Worm (Caenorhabditis elegans) whole organism, young adult: ENCODE results near the gene anp-1.

ENCODE experiments used
- B0261.1 ChIP-seq: sonication (generic microtip); optimal IDR thresholded peaks from 2 replicates; lab custom pipeline; 2016; ENCODE audit warnings: mild to moderate bottlenecking, missing genetic modification characterization, moderate library complexity, missing compliant biosample characterization
- B0336.3 ChIP-seq: fragments of 200-800 bp; sonication (Bioruptor generic); IDR thresholded peaks from 2 replicates; pipeline ENCODE4 v1.3.6; 2022; ENCODE audit warnings: missing genetic modification characterization, missing compliant biosample characterization
- C06A6.2 ChIP-seq: fragments of 200-800 bp; sonication (Bioruptor generic); conservative IDR thresholded peaks from 2 replicates; pipeline ENCODE4 v1.3.6; 2022; ENCODE audit warnings: missing genetic modification characterization, missing compliant biosample characterization
- C17E4.6 ChIP-seq: fragments of 200-800 bp; sonication (Bioruptor generic); IDR thresholded peaks from 2 replicates; pipeline ENCODE4 v1.3.6; 2022; ENCODE audit warnings: missing genetic modification reagents, missing genetic modification characterization, missing compliant biosample characterization
- F10E7.11 ChIP-seq: sonication (generic microtip); optimal IDR thresholded peaks from 2 replicates; lab custom pipeline; 2017; ENCODE audit warnings: mild to moderate bottlenecking, missing genetic modification characterization, moderate library complexity, missing compliant biosample characterization
- F23B12.7 ChIP-seq: sonication (generic microtip); optimal IDR thresholded peaks from 2 replicates; lab custom pipeline; 2017; ENCODE audit warnings: missing genetic modification characterization, mild to moderate bottlenecking, missing compliant biosample characterization, antibody characterized with exemption, moderate library complexity; ENCODE audit not compliant: insufficient read depth
- F37B4.10 ChIP-seq: fragments of 200-800 bp; sonication (Bioruptor generic); IDR thresholded peaks from 2 replicates; pipeline ENCODE4 v1.3.6; 2022; ENCODE audit warnings: missing genetic modification characterization, missing compliant biosample characterization
- F49E8.2 ChIP-seq: sonication (generic microtip); optimal IDR thresholded peaks from 3 replicates; lab custom pipeline; 2017; ENCODE audit warnings: missing genetic modification characterization, mild to moderate bottlenecking, missing compliant biosample characterization, antibody characterized with exemption, moderate library complexity; ENCODE audit not compliant: insufficient read depth
- F52B5.7 ChIP-seq: sonication (generic microtip); optimal IDR thresholded peaks from 2 replicates; lab custom pipeline; 2016; ENCODE audit warnings: mild to moderate bottlenecking, missing genetic modification characterization, missing compliant biosample characterization
- F57C9.4 ChIP-seq: sonication (generic microtip); optimal IDR thresholded peaks from 2 replicates; lab custom pipeline; 2017; ENCODE audit warnings: mild to moderate bottlenecking, missing genetic modification characterization, missing compliant biosample characterization
- T07F8.4 ChIP-seq: sonication (generic microtip); optimal IDR thresholded peaks from 2 replicates; lab custom pipeline; 2016; ENCODE audit warnings: mild to moderate bottlenecking, missing genetic modification characterization, moderate library complexity, missing compliant biosample characterization
- T26A5.8 ChIP-seq: sonication (generic microtip); optimal IDR thresholded peaks from 2 replicates; lab custom pipeline; 2016; ENCODE audit warnings: missing genetic modification characterization, missing compliant biosample characterization
- Y53G8AR.9 ChIP-seq: fragments of 200-800 bp; sonication (Bioruptor generic); conservative IDR thresholded peaks from 2 replicates; pipeline ENCODE4 v1.3.6; 2022; ENCODE audit warnings: missing genetic modification reagents, missing genetic modification characterization, missing compliant biosample characterization
- Y79H2A.3 ChIP-seq: fragments of 200-800 bp; sonication (Bioruptor generic); conservative IDR thresholded peaks from 2 replicates; pipeline ENCODE4 v1.3.6; 2022; ENCODE audit warnings: missing genetic modification reagents, missing genetic modification characterization, missing compliant biosample characterization
- aptf-2 ChIP-seq: fragments of 200-800 bp; sonication (Bioruptor generic); conservative IDR thresholded peaks from 2 replicates; pipeline ENCODE4 v1.3.6; 2022; ENCODE audit warnings: missing genetic modification reagents, missing genetic modification characterization, missing compliant biosample characterization
- athp-1 ChIP-seq: sonication (generic microtip); optimal IDR thresholded peaks from 2 replicates; lab custom pipeline; 2017; ENCODE audit warnings: mild to moderate bottlenecking, missing genetic modification characterization, missing compliant biosample characterization
- bed-2 ChIP-seq: fragments of 200-800 bp; sonication (Bioruptor generic); IDR thresholded peaks from 2 replicates; pipeline ENCODE4 v1.3.6; 2022; ENCODE audit warnings: missing genetic modification reagents, missing genetic modification characterization, missing compliant biosample characterization
- chd-7 ChIP-seq: sonication (generic microtip); optimal IDR thresholded peaks from 2 replicates; lab custom pipeline; 2016; ENCODE audit warnings: mild to moderate bottlenecking, missing genetic modification characterization, moderate library complexity, missing compliant biosample characterization
- dox-1 ChIP-seq: fragments of 200-800 bp; sonication (Bioruptor generic); IDR thresholded peaks from 2 replicates; pipeline ENCODE4 v1.3.6; 2022; ENCODE audit warnings: missing genetic modification reagents, missing genetic modification characterization, missing compliant biosample characterization
- egl-18 ChIP-seq: fragments of 200-800 bp; sonication (Bioruptor generic); IDR thresholded peaks from 2 replicates; pipeline ENCODE4 v1.3.6; 2022; ENCODE audit warnings: missing genetic modification reagents, missing genetic modification characterization, missing compliant biosample characterization
- egl-44 ChIP-seq: fragments of 200-800 bp; sonication (Bioruptor generic); IDR thresholded peaks from 2 replicates; pipeline ENCODE4 v1.3.6; 2022; ENCODE audit warnings: missing genetic modification reagents, missing genetic modification characterization, missing compliant biosample characterization
- egrh-3 ChIP-seq: fragments of 200-800 bp; sonication (Bioruptor generic); IDR thresholded peaks from 2 replicates; pipeline ENCODE4 v1.3.6; 2022; ENCODE audit warnings: missing genetic modification reagents, missing genetic modification characterization, missing compliant biosample characterization
- ekl-4 ChIP-seq: fragments of 200-800 bp; sonication (Bioruptor generic); IDR thresholded peaks from 2 replicates; pipeline ENCODE4 v1.3.6; 2022; ENCODE audit warnings: missing genetic modification reagents, missing genetic modification characterization, missing compliant biosample characterization
- fkh-3 ChIP-seq: sonication (generic microtip); optimal IDR thresholded peaks from 2 replicates; lab custom pipeline; 2016; ENCODE audit warnings: mild to moderate bottlenecking, missing genetic modification characterization, missing compliant biosample characterization
- gei-17 ChIP-seq: fragments of 200-800 bp; sonication (Bioruptor generic); optimal IDR thresholded peaks from 2 replicates; lab custom pipeline; 2018; ENCODE audit warnings: mild to moderate bottlenecking, missing genetic modification characterization, missing compliant biosample characterization
- hlh-12 ChIP-seq: sonication (generic microtip); optimal IDR thresholded peaks from 2 replicates; lab custom pipeline; 2016; ENCODE audit warnings: missing genetic modification characterization, missing compliant biosample characterization
- hmg-1.2 ChIP-seq: fragments of 200-800 bp; sonication (Bioruptor generic); IDR thresholded peaks from 2 replicates; pipeline ENCODE4 v1.3.6; 2022; ENCODE audit warnings: missing genetic modification reagents, missing genetic modification characterization, missing compliant biosample characterization
- hsf-1 ChIP-seq: fragments of 200-800 bp; sonication (Bioruptor generic); IDR thresholded peaks from 2 replicates; pipeline ENCODE4 v1.3.6; 2022; ENCODE audit warnings: missing genetic modification reagents, missing genetic modification characterization, missing compliant biosample characterization
- let-607 ChIP-seq, 2 experiments: fragments of 200-800 bp in 1 of 2; sonication (Bioruptor generic) in 1 of 2; sonication (generic microtip) in 1 of 2; optimal IDR thresholded peaks; 2 replicates each; lab custom pipeline; 2016 to 2018; ENCODE audit warnings: mild to moderate bottlenecking in 2 of 2, missing compliant biosample characterization in 2 of 2, missing genetic modification characterization in 2 of 2, moderate library complexity in 2 of 2, missing genotype in 1 of 2
- lin-26 ChIP-seq: fragments of 200-800 bp; sonication (Bioruptor generic); IDR thresholded peaks from 2 replicates; pipeline ENCODE4 v1.3.6; 2022; ENCODE audit warnings: missing genetic modification reagents, missing genetic modification characterization, missing compliant biosample characterization
- lir-1 ChIP-seq: fragments of 200-800 bp; sonication (Bioruptor generic); conservative IDR thresholded peaks from 2 replicates; pipeline ENCODE4 v1.3.6; 2022; ENCODE audit warnings: missing genetic modification reagents, missing genetic modification characterization, missing compliant biosample characterization
- madf-6 ChIP-seq: fragments of 200-800 bp; sonication (Bioruptor generic); IDR thresholded peaks from 2 replicates; pipeline ENCODE4 v1.3.6; 2022; ENCODE audit warnings: missing genetic modification reagents, missing genetic modification characterization, missing compliant biosample characterization
- madf-8 ChIP-seq: fragments of 200-800 bp; sonication (Bioruptor generic); conservative IDR thresholded peaks from 2 replicates; pipeline ENCODE4 v1.3.6; 2022; ENCODE audit warnings: missing genetic modification reagents, missing genetic modification characterization, missing compliant biosample characterization
- mcd-1 ChIP-seq: fragments of 200-800 bp; sonication (Bioruptor generic); IDR thresholded peaks from 2 replicates; pipeline ENCODE4 v1.3.6; 2022; ENCODE audit warnings: missing genetic modification reagents, missing genetic modification characterization, missing compliant biosample characterization
- nfya-1 ChIP-seq: sonication (generic microtip); optimal IDR thresholded peaks from 2 replicates; lab custom pipeline; 2017; ENCODE audit warnings: antibody characterized with exemption, missing compliant biosample characterization, missing genetic modification characterization, borderline replicate concordance; ENCODE audit not compliant: insufficient read depth
- nfyb-1 ChIP-seq: fragments of 200-800 bp; sonication (Bioruptor generic); IDR thresholded peaks from 2 replicates; pipeline ENCODE4 v1.3.6; 2022; ENCODE audit warnings: missing genetic modification reagents, missing genetic modification characterization, missing compliant biosample characterization
- nhr-27 ChIP-seq: fragments of 200-800 bp; sonication (Bioruptor generic); optimal IDR thresholded peaks from 2 replicates; lab custom pipeline; 2018; ENCODE audit warnings: mild to moderate bottlenecking, missing genetic modification characterization, moderate library complexity, missing compliant biosample characterization
- nhr-80 ChIP-seq: sonication (generic microtip); optimal IDR thresholded peaks from 2 replicates; lab custom pipeline; 2016; ENCODE audit warnings: missing genetic modification characterization, missing compliant biosample characterization
- rcor-1 ChIP-seq: fragments of 200-800 bp; sonication (Bioruptor generic); IDR thresholded peaks from 2 replicates; pipeline ENCODE4 v1.3.6; 2022; ENCODE audit warnings: missing genetic modification reagents, missing genetic modification characterization, missing compliant biosample characterization
- rpc-1 ChIP-seq, 2 experiments: fragments of 150-350 bp in 1 of 2; sonication (generic microtip) in 1 of 2; optimal IDR thresholded peaks; 2 replicates each; lab custom pipeline; 2014 to 2018; ENCODE audit warnings: missing biosample characterization in 1 of 2, missing genetic modification characterization in 1 of 2, missing genetic modification reagents in 1 of 2, missing genotype in 1 of 2
- snpc-1.1 ChIP-seq: sonication (generic microtip); optimal IDR thresholded peaks from 2 replicates; lab custom pipeline; 2017; ENCODE audit warnings: missing genetic modification characterization, mild to moderate bottlenecking, missing compliant biosample characterization, antibody characterized with exemption, moderate library complexity, missing genotype, missing genetic modification reagents; ENCODE audit not compliant: insufficient read depth
- unc-62 ChIP-seq: fragments of 150-350 bp; optimal IDR thresholded peaks from 2 replicates; lab custom pipeline; 2014; ENCODE audit warnings: missing biosample characterization, missing genetic modification reagents, missing genetic modification characterization
- xnd-1 ChIP-seq: sonication (generic microtip); optimal IDR thresholded peaks from 2 replicates; lab custom pipeline; 2016; ENCODE audit warnings: missing genotype, missing genetic modification reagents, missing genetic modification characterization, missing compliant biosample characterization
- zfh-2 ChIP-seq: fragments of 200-800 bp; sonication (Bioruptor generic); conservative IDR thresholded peaks from 2 replicates; pipeline ENCODE4 v1.3.6; 2022; ENCODE audit warnings: missing genetic modification reagents, missing genetic modification characterization, missing compliant biosample characterization
- zim-3 ChIP-seq: sonication (generic microtip); optimal IDR thresholded peaks from 2 replicates; lab custom pipeline; 2017; ENCODE audit warnings: mild to moderate bottlenecking, missing genetic modification characterization, moderate library complexity, missing compliant biosample characterization
- ztf-25 ChIP-seq: fragments of 200-800 bp; sonication (Bioruptor generic); IDR thresholded peaks from 2 replicates; pipeline ENCODE4 v1.3.6; 2022; ENCODE audit warnings: missing genetic modification reagents, missing genetic modification characterization, missing compliant biosample characterization
- ztf-28 ChIP-seq: fragments of 200-800 bp; sonication (Bioruptor generic); IDR thresholded peaks from 2 replicates; pipeline ENCODE4 v1.3.6; 2022; ENCODE audit warnings: missing genetic modification reagents, missing genetic modification characterization, missing compliant biosample characterization
- ztf-3 ChIP-seq: fragments of 200-800 bp; sonication (Bioruptor generic); optimal IDR thresholded peaks from 2 replicates; lab custom pipeline; 2018; ENCODE audit warnings: mild to moderate bottlenecking, missing genetic modification characterization, missing compliant biosample characterization

The anp-1 gene

DNA sequence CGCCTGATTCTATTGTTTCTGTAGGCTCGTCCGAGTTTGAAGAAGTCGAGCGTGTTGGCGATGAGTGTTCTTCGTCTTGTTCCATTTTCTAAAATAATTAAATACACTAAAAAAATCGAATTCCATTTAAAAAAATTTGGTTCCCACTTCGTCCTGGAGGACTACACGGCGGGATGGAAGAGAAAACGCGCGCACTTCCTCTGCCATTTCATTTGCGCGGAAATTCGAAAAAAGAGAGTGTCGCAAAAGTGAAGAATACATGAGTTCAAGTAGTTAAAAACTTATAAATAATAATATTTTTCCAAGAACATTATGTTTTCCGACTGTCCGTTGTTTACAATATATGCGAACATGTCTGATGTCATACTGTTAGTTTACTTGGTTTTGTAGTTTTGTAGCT is 10.7 kb downstream of the anp-1 start, which contains the start of gene T07F10.3 (continued):
- TF ChIP-seq C17E4.6, result no peak
- 0 out of 2 replicates have a peak, but pooled peaks have one; percentile 69 for TF ChIP-seq aptf-2 (GFP tag; lab: Robert Waterston, UW)
- peak; percentile 80 for TF ChIP-seq lir-1 (GFP tag; lab: Robert Waterston, UW)
- no peak for TF ChIP-seq Y79H2A.3 (GFP tag; lab: Robert Waterston, UW)
- TF ChIP-seq dox-1 (GFP tag; lab: Robert Waterston, UW), result peak; percentile 90
- peak in 1 of 2 experiments; percentile 82 for TF ChIP-seq let-607 (tag; optimal IDR thresholded peaks at IDR 0.05; lab: Kevin White, UChicago)
- no peak for TF ChIP-seq nhr-80 (tag; lab: Kevin White, UChicago)
- peak; percentile 23 for TF ChIP-seq B0261.1
- TF ChIP-seq T07F8.4 (tag; lab: Kevin White, UChicago), result peak; percentile 56
- TF ChIP-seq egl-18, result no peak
- 0 out of 2 replicates have a peak, but pooled peaks have one; percentile 19 for TF ChIP-seq C06A6.2 (GFP tag; lab: Robert Waterston, UW)
- TF ChIP-seq B0336.3 (GFP tag; lab: Robert Waterston, UW), result 0 out of 2 replicates have a peak, but pooled peaks have one; percentile 46
- no peak for TF ChIP-seq nhr-27
- TF ChIP-seq hlh-12 (tag; lab: Kevin White, UChicago), result peak; percentile 9
- TF ChIP-seq chd-7 (tag; lab: Kevin White, UChicago), result peak; percentile 82
- no peak for TF ChIP-seq nfya-1 (tag; lab: Kevin White, UChicago)
- TF ChIP-seq F23B12.7 (tag; lab: Kevin White, UChicago), result peak; percentile 43
- no peak for TF ChIP-seq ztf-3
- TF ChIP-seq madf-6 (GFP tag; lab: Robert Waterston, UW), result peak; percentile 83
- TF ChIP-seq madf-8 (GFP tag; lab: Robert Waterston, UW), result peak; percentile 58
- TF ChIP-seq ekl-4 (GFP tag; lab: Robert Waterston, UW), result peak; percentile 80
- TF ChIP-seq rcor-1 (GFP tag; lab: Robert Waterston, UW), result peak; percentile 79
- TF ChIP-seq nfyb-1 (GFP tag; lab: Robert Waterston, UW), result 0 out of 2 replicates have a peak, but pooled peaks have one; percentile 60
- TF ChIP-seq ztf-25 (GFP tag; lab: Robert Waterston, UW), result peak; percentile 75
- no peak for TF ChIP-seq fkh-3 (tag; lab: Kevin White, UChicago)
- no peak for TF ChIP-seq egl-44
- peak; percentile 88 for TF ChIP-seq mcd-1 (GFP tag; lab: Robert Waterston, UW)
- TF ChIP-seq hmg-1.2 (GFP tag; lab: Robert Waterston, UW), result peak; percentile 35
- TF ChIP-seq hsf-1, result no peak
- TF ChIP-seq F57C9.4 (tag; lab: Kevin White, UChicago), result peak; percentile 15
- peak; percentile 78; the same call in 1 of the 2 replicates for TF ChIP-seq ztf-28 (GFP tag; lab: Robert Waterston, UW)
- TF ChIP-seq athp-1, result peak; percentile 80
- TF ChIP-seq bed-2 (GFP tag; lab: Robert Waterston, UW), result peak; percentile 92
- no peak for TF ChIP-seq T26A5.8 (tag; lab: Kevin White, UChicago)
- no peak for TF ChIP-seq lin-26 (GFP tag; lab: Robert Waterston, UW)
- no peak for TF ChIP-seq F37B4.10 (GFP tag; lab: Robert Waterston, UW)
- TF ChIP-seq F52B5.7 (tag; lab: Kevin White, UChicago), result peak; percentile 59
- TF ChIP-seq F10E7.11 (tag; lab: Kevin White, UChicago), result peak; percentile 76
- TF ChIP-seq xnd-1 (tag; lab: Kevin White, UChicago), result peak; percentile 30
- no peak for TF ChIP-seq snpc-1.1 (tag; lab: Kevin White, UChicago)
- TF ChIP-seq zfh-2, result no peak
- no peak for TF ChIP-seq rpc-1 (optimal IDR thresholded peaks at IDR 0.05; lab: Kevin White, UChicago)
- no peak for TF ChIP-seq rpc-1 (tag; optimal IDR thresholded peaks at IDR 0.05; lab: Kevin White, UChicago)
- peak; percentile 48 for TF ChIP-seq zim-3
- TF ChIP-seq unc-62, result no peak
- peak; percentile 3 for TF ChIP-seq gei-17 (GFP tag; lab: Kevin White, UChicago)
- peak; percentile 49; the same call in 1 of the 2 replicates for TF ChIP-seq Y53G8AR.9 (GFP tag; lab: Robert Waterston, UW)
- TF ChIP-seq F49E8.2 (tag; lab: Kevin White, UChicago), result no peak
- TF ChIP-seq egrh-3 (GFP tag; lab: Robert Waterston, UW), result peak; percentile 25; the same call in 1 of the 2 replicates
